Worm (Caenorhabditis elegans): ENCODE measurements around the gene sre-44.

The sre-44 gene

ce11 chrII:13954077-13954476 lies 4.7 kb downstream of the sre-44 start (continued):
- TF ChIP-seq ztf-7 (tag; optimal IDR thresholded peaks at IDR 0.05) (peak; percentile 99), ceh-44 (GFP tag; IDR thresholded peaks at IDR 0.05) (no peak), aly-2 (tag; optimal IDR thresholded peaks at IDR 0.05) (no peak), skn-1 (tag; optimal IDR thresholded peaks at IDR 0.05) (no peak), nhr-76 (tag; optimal IDR thresholded peaks at IDR 0.05) (no peak), D1046.2 (GFP tag; IDR thresholded peaks at IDR 0.05) (no peak), arid-1 (GFP tag; conservative IDR thresholded peaks at IDR 0.05) (no peak), Y105C5A.15 (GFP tag; IDR thresholded peaks at IDR 0.05) (no peak), zip-2 (tag; optimal IDR thresholded peaks at IDR 0.05) (no peak), ZK337.2 (GFP tag; IDR thresholded peaks at IDR 0.05) (no peak), gei-8 (GFP tag; optimal IDR thresholded peaks at IDR 0.05) (no peak), unc-130 (GFP tag; optimal IDR thresholded peaks at IDR 0.05) (no peak), hif-1 (tag; optimal IDR thresholded peaks at IDR 0.05) (peak in 1 of 2 experiments; percentile 63), F49E8.2 (tag; optimal IDR thresholded peaks at IDR 0.05; ENCODE audit: borderline replicate concordance) (no peak), ceh-62 (tag; optimal IDR thresholded peaks at IDR 0.05) (no peak), lim-7 (GFP tag; IDR thresholded peaks at IDR 0.05) (no peak), zag-1 (tag; optimal IDR thresholded peaks at IDR 0.05) (no peak), nhr-10 (tag; optimal IDR thresholded peaks at IDR 0.05) (no peak), ceh-32 (tag; optimal IDR thresholded peaks at IDR 0.05; ENCODE audit: poor library complexity) (no peak), madf-5 (GFP tag; IDR thresholded peaks at IDR 0.05) (no peak), ceh-28 (tag; optimal IDR thresholded peaks at IDR 0.05) (no peak), spr-3 (GFP tag; optimal IDR thresholded peaks at IDR 0.05) (no peak), fkh-10 (GFP tag; optimal IDR thresholded peaks at IDR 0.05) (no peak), zfp-3 (GFP tag; conservative IDR thresholded peaks at IDR 0.05) (no peak), ces-1 (GFP tag; optimal IDR thresholded peaks at IDR 0.05) (no peak), T20F7.1 (GFP tag; optimal IDR thresholded peaks at IDR 0.05) (no peak), unc-62 (GFP tag; optimal IDR thresholded peaks at IDR 0.05 in 1 of 2) (peak in 1 of 2 experiments; percentile 39), unc-62 (tag; optimal IDR thresholded peaks at IDR 0.05) (no peak), dmd-8 (GFP tag; IDR thresholded peaks at IDR 0.05) (no peak), dpl-1 (GFP tag; optimal IDR thresholded peaks at IDR 0.05) (peak; percentile 1), pha-4 (GFP tag; IDR thresholded peaks at IDR 0.05) (no peak; the same call in 1 of the 2 replicates), pha-4 (tag; optimal IDR thresholded peaks at IDR 0.05) (no peak), set-16 (GFP tag; IDR thresholded peaks at IDR 0.05) (peak; percentile 11; the same call in 1 of the 2 replicates), F26F4.8 (GFP tag; conservative IDR thresholded peaks at IDR 0.05) (no peak), Y75B8A.6 (GFP tag; IDR thresholded peaks at IDR 0.05) (no peak), jun-1 (tag; optimal IDR thresholded peaks at IDR 0.05) (peak; percentile 7), aha-1 (tag) (peak; percentile 63), rbr-2 (tag; optimal IDR thresholded peaks at IDR 0.05) (no peak), egl-27 (tag; optimal IDR thresholded peaks at IDR 0.05) (no peak), nhr-25 (tag; optimal IDR thresholded peaks at IDR 0.05; ENCODE audit: borderline replicate concordance, insufficient read depth) (no peak), mdl-1 (tag; optimal IDR thresholded peaks at IDR 0.05) (peak in 1 of 2 experiments; percentile 33), pqm-1 (tag; optimal IDR thresholded peaks at IDR 0.05) (peak; percentile 79), saeg-2 (GFP tag; IDR thresholded peaks at IDR 0.05) (no peak), Y48G9A.11 (GFP tag; IDR thresholded peaks at IDR 0.05) (no peak), dve-1 (tag; optimal IDR thresholded peaks at IDR 0.05; ENCODE audit: insufficient read depth) (peak; percentile 91), ZK546.5 (tag; optimal IDR thresholded peaks at IDR 0.05) (no peak), sdz-12 (GFP tag; optimal IDR thresholded peaks at IDR 0.05) (no peak), mxl-3 (GFP tag; optimal IDR thresholded peaks at IDR 0.05) (peak; percentile 39), Y5F2A.4 (GFP tag; optimal IDR thresholded peaks at IDR 0.05) (no peak), ceh-82 (tag; optimal IDR thresholded peaks at IDR 0.05) (no peak), nhr-28 (tag; optimal IDR thresholded peaks at IDR 0.05) (peak; percentile 94), ztf-11 (tag; optimal IDR thresholded peaks at IDR 0.05) (no peak)
